Fruit fly (Drosophila melanogaster) whole organism, embryonic: ENCODE data around the gene Grx5.

Experiments
- Antp ChIP-seq: fragments of 200-800 bp; sonication (Bioruptor generic); optimal IDR thresholded peaks from 3 replicates; lab custom pipeline; 2016; ENCODE audit warnings: missing biosample characterization, missing genetic modification characterization
- BtbVII ChIP-seq: fragments of 200-800 bp; sonication (Bioruptor generic); optimal IDR thresholded peaks from 3 replicates; lab custom pipeline; 2017; ENCODE audit warnings: missing biosample characterization, mild to moderate bottlenecking, missing genetic modification characterization
- Bteb2 ChIP-seq: fragments of 200-800 bp; sonication (Bioruptor generic); optimal IDR thresholded peaks from 2 replicates; lab custom pipeline; 2016; ENCODE audit warnings: missing biosample characterization, missing genetic modification characterization
- CG11247 ChIP-seq: fragments of 200-800 bp; sonication (Bioruptor generic); IDR thresholded peaks from 2 replicates; pipeline ENCODE4 v1.3.6; 2022; ENCODE audit warnings: missing biosample characterization, missing genetic modification characterization
- CG11504 ChIP-seq: fragments of 200-800 bp; sonication (Bioruptor generic); optimal IDR thresholded peaks from 3 replicates; lab custom pipeline; 2019; ENCODE audit warnings: missing biosample characterization, mild to moderate bottlenecking, missing genetic modification characterization, moderate library complexity
- CG12104 ChIP-seq: fragments of 200-800 bp; sonication (Bioruptor generic); optimal IDR thresholded peaks from 3 replicates; lab custom pipeline; 2016; ENCODE audit warnings: missing biosample characterization, missing genetic modification characterization
- CG12744 ChIP-seq: fragments of 200-800 bp; sonication (Bioruptor generic); optimal IDR thresholded peaks from 2 replicates; lab custom pipeline; 2016; ENCODE audit warnings: missing biosample characterization, missing genetic modification characterization
- CG14965 ChIP-seq: fragments of 200-800 bp; sonication (Bioruptor generic); optimal IDR thresholded peaks from 2 replicates; lab custom pipeline; 2016; ENCODE audit warnings: missing biosample characterization, missing genetic modification characterization, borderline replicate concordance
- CG15269 ChIP-seq: fragments of 200-800 bp; sonication (Bioruptor generic); optimal IDR thresholded peaks from 2 replicates; lab custom pipeline; 2018; ENCODE audit warnings: missing biosample characterization, mild to moderate bottlenecking, missing genetic modification characterization, moderate library complexity
- CG1603 ChIP-seq: fragments of 200-800 bp; sonication (Bioruptor generic); optimal IDR thresholded peaks from 2 replicates; lab custom pipeline; 2019; ENCODE audit warnings: missing biosample characterization, mild to moderate bottlenecking, missing genetic modification characterization, moderate library complexity
- CG1647 ChIP-seq: fragments of 200-800 bp; sonication (Bioruptor generic); optimal IDR thresholded peaks from 3 replicates; lab custom pipeline; 2016; ENCODE audit warnings: missing biosample characterization, missing genetic modification characterization
- CG32532 ChIP-seq: fragments of 200-800 bp; sonication (Bioruptor generic); IDR thresholded peaks from 2 replicates; pipeline ENCODE4 v1.3.6; 2022; ENCODE audit warnings: missing biosample characterization, missing genetic modification characterization
- CG32767 ChIP-seq: fragments of 200-800 bp; sonication (Bioruptor generic); IDR thresholded peaks from 2 replicates; pipeline ENCODE4 v1.3.6; 2022; ENCODE audit warnings: missing biosample characterization, missing genetic modification characterization
- CG4360 ChIP-seq: fragments of 200-800 bp; sonication (Bioruptor generic); IDR thresholded peaks from 2 replicates; pipeline ENCODE4 v1.3.6; 2022; ENCODE audit warnings: missing biosample characterization, missing genetic modification characterization
- CG43689 ChIP-seq: fragments of 200-800 bp; sonication (Bioruptor generic); IDR thresholded peaks from 2 replicates; pipeline ENCODE4 v1.3.6; 2022; ENCODE audit warnings: missing biosample characterization, missing genetic modification characterization
- CG6765 ChIP-seq: fragments of 200-800 bp; sonication (Bioruptor generic); optimal IDR thresholded peaks from 3 replicates; lab custom pipeline; 2017; ENCODE audit warnings: missing biosample characterization, mild to moderate bottlenecking, missing genetic modification characterization
- CG6791 ChIP-seq: fragments of 200-800 bp; sonication (Bioruptor generic); IDR thresholded peaks from 3 replicates; pipeline ENCODE4 v1.3.6; 2022; ENCODE audit warnings: missing biosample characterization, missing genetic modification characterization; ENCODE audit not compliant: partially characterized antibody
- CG9609 ChIP-seq: fragments of 200-800 bp; sonication (Bioruptor generic); optimal IDR thresholded peaks from 3 replicates; lab custom pipeline; 2016; ENCODE audit warnings: missing biosample characterization, missing genetic modification characterization
- CrebB ChIP-seq: fragments of 200-800 bp; sonication (Bioruptor generic); optimal IDR thresholded peaks from 3 replicates; lab custom pipeline; 2018; ENCODE audit warnings: missing biosample characterization, mild to moderate bottlenecking, missing genetic modification characterization
- D ChIP-seq, 2 experiments: fragments of 200-800 bp in 1 of 2; fragments of >200 bp in 1 of 2; sonication (Bioruptor generic) in 1 of 2; optimal IDR thresholded peaks; 2 replicates in 1 of 2; 3 replicates in 1 of 2; lab custom pipeline; 2017; ENCODE audit warnings: mild to moderate bottlenecking in 1 of 2, missing biosample characterization in 1 of 2, missing genetic modification characterization in 1 of 2, missing genetic modification reagents in 1 of 2
- Doc2 ChIP-seq: fragments of 200-800 bp; sonication (Bioruptor generic); IDR thresholded peaks from 2 replicates; pipeline ENCODE4 v1.3.6; 2022; ENCODE audit warnings: missing biosample characterization, missing genetic modification characterization
- Drgx ChIP-seq: fragments of 200-800 bp; sonication (Bioruptor generic); IDR thresholded peaks from 2 replicates; pipeline ENCODE4 v1.3.6; 2022; ENCODE audit warnings: missing biosample characterization, missing genetic modification characterization
- Ets97D ChIP-seq: fragments of 200-800 bp; sonication (Bioruptor generic); optimal IDR thresholded peaks from 3 replicates; lab custom pipeline; 2016; ENCODE audit warnings: missing biosample characterization, missing genetic modification characterization
- Gug ChIP-seq: fragments of 200-800 bp; sonication (Bioruptor generic); IDR thresholded peaks from 4 replicates; pipeline ENCODE4 v1.3.6; 2022; ENCODE audit warnings: missing biosample characterization, missing genetic modification characterization
- HLH3B ChIP-seq: fragments of 200-800 bp; sonication (Bioruptor generic); IDR thresholded peaks from 2 replicates; pipeline ENCODE4 v1.3.6; 2022; ENCODE audit warnings: missing biosample characterization, missing genetic modification characterization
- Hr39 ChIP-seq: fragments of >200 bp; optimal IDR thresholded peaks from 2 replicates; lab custom pipeline; 2017
- MTF-1 ChIP-seq: fragments of 200-800 bp; sonication (Bioruptor generic); optimal IDR thresholded peaks from 2 replicates; lab custom pipeline; 2018; ENCODE audit warnings: missing biosample characterization, mild to moderate bottlenecking, missing genetic modification characterization, borderline replicate concordance
- Nf-YA ChIP-seq: fragments of 200-800 bp; sonication (Bioruptor generic); IDR thresholded peaks from 2 replicates; pipeline ENCODE4 v1.3.6; 2022; ENCODE audit warnings: missing biosample characterization, missing genetic modification characterization
- NfI ChIP-seq: fragments of 200-800 bp; sonication (Bioruptor generic); optimal IDR thresholded peaks from 3 replicates; lab custom pipeline; 2018; ENCODE audit warnings: missing biosample characterization, mild to moderate bottlenecking, missing genetic modification characterization, moderate library complexity
- Taf1 ChIP-seq: fragments of 200-800 bp; sonication (Bioruptor generic); IDR thresholded peaks from 2 replicates; pipeline ENCODE4 v1.3.6; 2022; ENCODE audit warnings: missing biosample characterization, missing genetic modification characterization
- abd-A ChIP-seq: fragments of 200-800 bp; sonication (Bioruptor generic); optimal IDR thresholded peaks from 3 replicates; lab custom pipeline; 2019; ENCODE audit warnings: missing biosample characterization, mild to moderate bottlenecking, missing genetic modification characterization, moderate library complexity
- bowl ChIP-seq: fragments of 200-800 bp; sonication (Bioruptor generic); IDR thresholded peaks from 2 replicates; pipeline ENCODE4 v1.3.6; 2022; ENCODE audit warnings: missing biosample characterization, missing genetic modification characterization
- bsh ChIP-seq, 2 experiments: fragments of 200-800 bp; sonication (Bioruptor generic); optimal IDR thresholded peaks; 2 replicates each; lab custom pipeline; 2017 to 2018; ENCODE audit warnings: mild to moderate bottlenecking in 2 of 2, missing biosample characterization in 2 of 2, missing genetic modification characterization in 2 of 2, moderate library complexity in 1 of 2
- chinmo ChIP-seq: fragments of 200-800 bp; sonication (Bioruptor generic); IDR thresholded peaks from 4 replicates; pipeline ENCODE4 v1.3.6; 2022; ENCODE audit warnings: missing biosample characterization, missing genetic modification characterization; ENCODE audit not compliant: partially characterized antibody
- ci ChIP-seq: fragments of 200-800 bp; sonication (Bioruptor generic); IDR thresholded peaks from 3 replicates; pipeline ENCODE4 v1.3.6; 2022; ENCODE audit warnings: missing biosample characterization, missing genetic modification characterization
- crc ChIP-seq: fragments of 200-800 bp; sonication (Bioruptor generic); optimal IDR thresholded peaks from 2 replicates; lab custom pipeline; 2016; ENCODE audit warnings: missing biosample characterization, missing genetic modification characterization
- emc ChIP-seq: fragments of 200-800 bp; sonication (Bioruptor generic); optimal IDR thresholded peaks from 2 replicates; lab custom pipeline; 2016; ENCODE audit warnings: missing biosample characterization, missing genetic modification characterization
- esg ChIP-seq: fragments of 200-800 bp; sonication (Bioruptor generic); conservative IDR thresholded peaks from 2 replicates; pipeline ENCODE4 v1.3.6; 2022; ENCODE audit warnings: missing biosample characterization, missing genetic modification characterization
- fru ChIP-seq: fragments of >200 bp; optimal IDR thresholded peaks from 2 replicates; lab custom pipeline; 2017
- gcm ChIP-seq: fragments of 200-800 bp; sonication (Bioruptor generic); optimal IDR thresholded peaks from 2 replicates; lab custom pipeline; 2019; ENCODE audit warnings: missing biosample characterization, mild to moderate bottlenecking, missing genetic modification characterization, moderate library complexity
- gt ChIP-seq: fragments of 200-800 bp; sonication (Bioruptor generic); IDR thresholded peaks from 2 replicates; pipeline ENCODE4 v1.3.6; 2022; ENCODE audit warnings: missing biosample characterization, missing genetic modification characterization
- her ChIP-seq: fragments of 200-800 bp; sonication (Bioruptor generic); optimal IDR thresholded peaks from 2 replicates; lab custom pipeline; 2016; ENCODE audit warnings: missing biosample characterization, missing genetic modification characterization
- maf-S ChIP-seq: fragments of 200-800 bp; sonication (Bioruptor generic); optimal IDR thresholded peaks from 2 replicates; lab custom pipeline; 2016; ENCODE audit warnings: missing biosample characterization, missing genetic modification characterization
- shn ChIP-seq: fragments of 200-800 bp; sonication (Bioruptor generic); optimal IDR thresholded peaks from 3 replicates; lab custom pipeline; 2016; ENCODE audit warnings: missing biosample characterization, missing genetic modification characterization
- sug ChIP-seq: fragments of 200-800 bp; optimal IDR thresholded peaks from 2 replicates; lab custom pipeline; 2019; ENCODE audit warnings: missing biosample characterization, mild to moderate bottlenecking, missing genetic modification characterization, moderate library complexity
- tgo ChIP-seq: fragments of 200-800 bp; sonication (Bioruptor generic); IDR thresholded peaks from 3 replicates; pipeline ENCODE4 v1.3.6; 2022; ENCODE audit warnings: missing biosample characterization, missing genetic modification characterization
- tna ChIP-seq: fragments of 200-800 bp; sonication (Bioruptor generic); IDR thresholded peaks from 2 replicates; pipeline ENCODE4 v1.3.6; 2022; ENCODE audit warnings: missing biosample characterization, missing genetic modification characterization; ENCODE audit not compliant: partially characterized antibody
- tx ChIP-seq: fragments of 200-800 bp; sonication (Bioruptor generic); optimal IDR thresholded peaks from 2 replicates; lab custom pipeline; 2016; ENCODE audit warnings: missing biosample characterization, missing genetic modification characterization
- wdn ChIP-seq: fragments of 200-800 bp; sonication (Bioruptor generic); IDR thresholded peaks from 2 replicates; pipeline ENCODE4 v1.3.6; 2022; ENCODE audit warnings: missing biosample characterization, missing genetic modification characterization
- zf30C ChIP-seq: fragments of 200-800 bp; sonication (Bioruptor generic); optimal IDR thresholded peaks from 3 replicates; lab custom pipeline; 2018; ENCODE audit warnings: missing biosample characterization, mild to moderate bottlenecking, missing genetic modification characterization

Grx5 gene

dm6 chrX:14839739-14840347 lies 1.8 kb upstream of the Grx5 start (continued):
- TF ChIP-seq tgo (GFP tag; lab: Robert Waterston, UW) (peak; percentile 28; the same call in 2 of the 3 replicates), BtbVII (GFP tag; lab: Kevin White, UChicago) (peak; percentile 72), CG11504 (tag; lab: Kevin White, UChicago) (peak; percentile 13), HLH3B (GFP tag; lab: Robert Waterston, UW) (peak; percentile 51; the same call in 1 of the 2 replicates), gt (GFP tag; lab: Robert Waterston, UW) (no peak), CG6765 (GFP tag; lab: Kevin White, UChicago) (peak; percentile 39), CG4360 (GFP tag; lab: Robert Waterston, UW) (peak; percentile 93), tx (GFP tag; lab: Kevin White, UChicago) (no peak), gcm (GFP tag; lab: Kevin White, UChicago) (peak; percentile 32), Antp (GFP tag; lab: Kevin White, UChicago) (peak; percentile 25), shn (GFP tag; lab: Kevin White, UChicago) (peak; percentile 60), D (optimal IDR thresholded peaks at IDR 0.05; lab: Kevin White, UChicago) (no peak), D (GFP tag; optimal IDR thresholded peaks at IDR 0.05; lab: Kevin White, UChicago) (peak; percentile 31), bsh (GFP tag; optimal IDR thresholded peaks at IDR 0.05; lab: Kevin White, UChicago) (peak in 1 of 2 experiments; percentile 12), Drgx (GFP tag; lab: Robert Waterston, UW) (peak; percentile 53), abd-A (peak; percentile 83), her (GFP tag; lab: Kevin White, UChicago) (peak; percentile 71), bowl (GFP tag; lab: Robert Waterston, UW) (peak; percentile 23; the same call in 1 of the 2 replicates), CG12104 (GFP tag; lab: Kevin White, UChicago) (no peak), Gug (GFP tag; lab: Robert Waterston, UW) (peak; percentile 30; the same call in 1 of the 4 replicates), CG1603 (tag; lab: Kevin White, UChicago) (peak; percentile 48), CG11247 (GFP tag; lab: Robert Waterston, UW) (peak; percentile 36; the same call in 1 of the 2 replicates), ci (peak; percentile 67; the same call in 2 of the 3 replicates), maf-S (GFP tag; lab: Kevin White, UChicago) (peak; percentile 30), CG32532 (GFP tag; lab: Robert Waterston, UW) (peak; percentile 78), crc (GFP tag; lab: Kevin White, UChicago) (peak; percentile 42), Nf-YA (GFP tag; lab: Robert Waterston, UW) (0 out of 2 replicates have a peak, but pooled peaks have one; percentile 7), sug (tag; lab: Kevin White, UChicago) (peak; percentile 99), Ets97D (GFP tag; lab: Kevin White, UChicago) (no peak), CG15269 (tag; lab: Kevin White, UChicago) (peak; percentile 35), CG9609 (GFP tag; lab: Kevin White, UChicago) (peak; percentile 32), Hr39 (lab: Kevin White, UChicago) (no peak), NfI (GFP tag; lab: Kevin White, UChicago) (peak; percentile 20), chinmo (GFP tag; lab: Robert Waterston, UW) (0 out of 4 replicates have a peak, but pooled peaks have one; percentile 68), Bteb2 (no peak), zf30C (GFP tag; lab: Kevin White, UChicago) (peak; percentile 91), Taf1 (GFP tag; lab: Robert Waterston, UW) (peak; percentile 63; the same call in 1 of the 2 replicates), CG43689 (GFP tag; lab: Robert Waterston, UW) (no peak), CG14965 (GFP tag; lab: Kevin White, UChicago) (no peak), CG6791 (GFP tag; lab: Robert Waterston, UW) (no peak), wdn (GFP tag; lab: Robert Waterston, UW) (peak; percentile 68; the same call in 1 of the 2 replicates), CrebB (tag; lab: Kevin White, UChicago) (peak; percentile 23), MTF-1 (peak; percentile 52), esg (GFP tag; lab: Robert Waterston, UW) (no peak), fru (lab: Kevin White, UChicago) (no peak), CG1647 (GFP tag; lab: Kevin White, UChicago) (peak; percentile 7), emc (GFP tag; lab: Kevin White, UChicago) (peak; percentile 33), CG12744 (GFP tag; lab: Kevin White, UChicago) (peak; percentile 29), tna (GFP tag; lab: Robert Waterston, UW) (no peak), Doc2 (GFP tag; lab: Robert Waterston, UW) (no peak), CG32767 (GFP tag; lab: Robert Waterston, UW) (peak; percentile 48; the same call in 1 of the 2 replicates)
